Worm (Caenorhabditis elegans): ENCODE data around the gene nrf-6.
A peak's percentile ranks its signal among the peaks of the same experiment; 100 is the strongest.

The nrf-6 gene

ce11 chrII:8015483-8015938 lies 17.0 kb downstream of the nrf-6 start (continued):
- no peak for TF ChIP-seq unc-86 (tag; optimal IDR thresholded peaks at IDR 0.05)
- peak; percentile 81 for TF ChIP-seq nhr-85 (tag)
- no peak for TF ChIP-seq mef-2 (tag; optimal IDR thresholded peaks at IDR 0.05)
- TF ChIP-seq ama-1 (optimal IDR thresholded peaks at IDR 0.05) = no peak
- TF ChIP-seq ceh-90 (tag; optimal IDR thresholded peaks at IDR 0.05) = no peak
- TF ChIP-seq lin-39 (tag; optimal IDR thresholded peaks at IDR 0.05) = no peak
- TF ChIP-seq lin-14 (GFP tag; optimal IDR thresholded peaks at IDR 0.05) = peak; percentile 24
- no peak for TF ChIP-seq snpc-4 (tag; optimal IDR thresholded peaks at IDR 0.05)
- no peak for TF ChIP-seq blmp-1 (tag; optimal IDR thresholded peaks at IDR 0.05)
- TF ChIP-seq snu-23 (GFP tag; optimal IDR thresholded peaks at IDR 0.05) = peak; percentile 32
- no peak for TF ChIP-seq nhr-47 (tag; optimal IDR thresholded peaks at IDR 0.05)
- no peak for TF ChIP-seq pax-3 (tag; optimal IDR thresholded peaks at IDR 0.05)
- no peak for TF ChIP-seq ceh-88 (GFP tag; IDR thresholded peaks at IDR 0.05)
- TF ChIP-seq mab-9 (GFP tag; IDR thresholded peaks at IDR 0.05) = no peak
- TF ChIP-seq grh-1 (GFP tag; IDR thresholded peaks at IDR 0.05) = no peak
- TF ChIP-seq elt-3 (tag; optimal IDR thresholded peaks at IDR 0.05) = peak in 4 of 6 experiments; percentile 5 to 45 (median 30)
- TF ChIP-seq nhr-71 (tag; optimal IDR thresholded peaks at IDR 0.05) = peak; percentile 28
- TF ChIP-seq dpl-1 (GFP tag; optimal IDR thresholded peaks at IDR 0.05) = peak in 1 of 3 experiments; percentile 22
- no peak for TF ChIP-seq F16B12.6 (tag; optimal IDR thresholded peaks at IDR 0.05)
- peak; percentile 16 for TF ChIP-seq ztf-4 (tag; optimal IDR thresholded peaks at IDR 0.05)
- no peak for TF ChIP-seq vab-15 (tag; optimal IDR thresholded peaks at IDR 0.05)
- TF ChIP-seq ces-1 (GFP tag; optimal IDR thresholded peaks at IDR 0.05) = no peak
- TF ChIP-seq C34B4.2 (tag; optimal IDR thresholded peaks at IDR 0.05) = no peak
- no peak for TF ChIP-seq alr-1 (tag; optimal IDR thresholded peaks at IDR 0.05; ENCODE audit: borderline replicate concordance)
- TF ChIP-seq unc-62 (GFP tag; optimal IDR thresholded peaks at IDR 0.05) = no peak
- TF ChIP-seq isw-1 (GFP tag; IDR thresholded peaks at IDR 0.05) = no peak
- no peak for TF ChIP-seq efl-3 (GFP tag; optimal IDR thresholded peaks at IDR 0.05)
- TF ChIP-seq nhr-90 (tag; optimal IDR thresholded peaks at IDR 0.05; ENCODE audit: poor library complexity) = peak; percentile 24
- no peak for TF ChIP-seq nhr-11 (tag; optimal IDR thresholded peaks at IDR 0.05)
- no peak for TF ChIP-seq xbp-1 (tag; optimal IDR thresholded peaks at IDR 0.05)
- TF ChIP-seq lin-15B (tag; optimal IDR thresholded peaks at IDR 0.05) = no peak
- TF ChIP-seq fkh-8 (tag; optimal IDR thresholded peaks at IDR 0.05) = no peak
- TF ChIP-seq nhr-237 (tag; optimal IDR thresholded peaks at IDR 0.05) = no peak
- TF ChIP-seq pqm-1 (tag; optimal IDR thresholded peaks at IDR 0.05) = no peak
- TF ChIP-seq unc-130 (tag; optimal IDR thresholded peaks at IDR 0.05) = no peak
- no peak for TF ChIP-seq ceh-82 (tag; optimal IDR thresholded peaks at IDR 0.05)
- peak in 1 of 2 experiments; percentile 48 for TF ChIP-seq lsy-2 (tag; optimal IDR thresholded peaks at IDR 0.05)
- no peak for TF ChIP-seq hlh-4 (tag; optimal IDR thresholded peaks at IDR 0.05)
- TF ChIP-seq mdl-1 (tag; optimal IDR thresholded peaks at IDR 0.05) = peak in 1 of 2 experiments; percentile 51
- TF ChIP-seq lin-35 (GFP tag; optimal IDR thresholded peaks at IDR 0.05) = peak in 1 of 2 experiments; percentile 30
- no peak for TF ChIP-seq fkh-10 (GFP tag; optimal IDR thresholded peaks at IDR 0.05)
- TF ChIP-seq ztf-11 (tag; optimal IDR thresholded peaks at IDR 0.05) = no peak
